Worm (Caenorhabditis elegans) whole organism, mixed stage, embryonic: ENCODE results near the gene ttbk-4.

Experiments
- ham-2 ChIP-seq: fragments of 200-800 bp; sonication (Bioruptor generic); optimal IDR thresholded peaks from 2 replicates; lab custom pipeline; 2018; ENCODE audit warnings: mild to moderate bottlenecking, missing genetic modification characterization, missing compliant biosample characterization
- snpc-4 ChIP-seq: fragments of 150-350 bp; optimal IDR thresholded peaks from 2 replicates; lab custom pipeline; 2014; ENCODE audit warnings: missing biosample characterization, missing genetic modification characterization

- TF ChIP-seq snpc-4 (no peak), ham-2 (GFP tag; lab: Kevin White, UChicago) (no peak)
Observed at ce11 chrIV:10036966-10037365, 38.0 kb downstream of the ttbk-4 start, which contains the start of gene F44D12.10.
